Fruit fly (Drosophila melanogaster): Measurements from ENCODE around the gene Atg16.

dm6 chr3R:29786016-29786996, 48.6 kb downstream of the Atg16 start:
- no peak for TF ChIP-seq CG10654 (GFP tag; optimal IDR thresholded peaks at IDR 0.05)
- TF ChIP-seq Ets97D (GFP tag; optimal IDR thresholded peaks at IDR 0.05): no peak
- no peak for TF ChIP-seq Hmr (GFP tag; optimal IDR thresholded peaks at IDR 0.05)
- TF ChIP-seq kay (GFP tag; optimal IDR thresholded peaks at IDR 0.05): peak; percentile 5

Measured in whole organism, embryonic.